Worm (Caenorhabditis elegans): ENCODE results near the gene dao-4.
A peak's percentile ranks its signal among the peaks of the same experiment; 100 is the strongest.

dao-4 gene

DNA sequence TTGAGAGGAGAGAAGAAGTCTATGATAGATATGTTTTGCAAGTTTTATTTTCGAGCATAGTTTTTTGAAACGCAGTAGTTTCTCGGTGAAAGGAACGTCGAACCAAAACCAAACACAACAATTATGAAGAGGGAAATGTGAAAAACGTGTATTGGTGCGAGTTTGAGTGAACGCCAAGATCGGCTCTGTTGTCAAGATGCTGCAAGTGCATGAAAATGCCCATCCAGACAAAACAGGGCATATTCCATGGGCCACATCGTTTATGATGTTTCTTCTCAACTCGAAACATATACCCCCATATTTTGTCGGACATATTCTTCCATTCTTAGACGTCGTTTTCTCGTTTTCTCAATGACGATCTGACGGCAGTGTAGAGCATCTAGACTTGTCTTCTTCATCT, 47.9 kb downstream of the dao-4 start:
- TF ChIP-seq ceh-6 (GFP tag; optimal IDR thresholded peaks at IDR 0.05) (no peak), Y22D7AL.16 (tag; optimal IDR thresholded peaks at IDR 0.05) (no peak), pqm-1 (tag; optimal IDR thresholded peaks at IDR 0.05) (no peak), syd-9 (tag; optimal IDR thresholded peaks at IDR 0.05) (no peak), unc-42 (tag; optimal IDR thresholded peaks at IDR 0.05) (no peak), nhr-11 (tag; optimal IDR thresholded peaks at IDR 0.05) (no peak), K02D7.2 (tag; optimal IDR thresholded peaks at IDR 0.05) (no peak), hlh-8 (tag; optimal IDR thresholded peaks at IDR 0.05) (no peak), F13H6.1 (tag; optimal IDR thresholded peaks at IDR 0.05) (no peak), hlh-13 (GFP tag; optimal IDR thresholded peaks at IDR 0.05) (no peak), pat-9 (tag; optimal IDR thresholded peaks at IDR 0.05) (no peak), C38D4.7 (GFP tag; optimal IDR thresholded peaks at IDR 0.05) (no peak), eyg-1 (tag; optimal IDR thresholded peaks at IDR 0.05) (no peak), ceh-45 (GFP tag; IDR thresholded peaks at IDR 0.05) (no peak), sox-4 (tag; optimal IDR thresholded peaks at IDR 0.05) (no peak), ceh-19 (GFP tag; optimal IDR thresholded peaks at IDR 0.05) (no peak), K09A11.1 (tag; optimal IDR thresholded peaks at IDR 0.05; ENCODE audit: insufficient read depth) (no peak), unc-3 (GFP tag; conservative IDR thresholded peaks at IDR 0.05) (no peak), unc-3 (tag; optimal IDR thresholded peaks at IDR 0.05) (no peak), zip-5 (tag; optimal IDR thresholded peaks at IDR 0.05) (no peak), dmd-4 (tag; optimal IDR thresholded peaks at IDR 0.05; ENCODE audit: borderline replicate concordance) (no peak)

DNA sequence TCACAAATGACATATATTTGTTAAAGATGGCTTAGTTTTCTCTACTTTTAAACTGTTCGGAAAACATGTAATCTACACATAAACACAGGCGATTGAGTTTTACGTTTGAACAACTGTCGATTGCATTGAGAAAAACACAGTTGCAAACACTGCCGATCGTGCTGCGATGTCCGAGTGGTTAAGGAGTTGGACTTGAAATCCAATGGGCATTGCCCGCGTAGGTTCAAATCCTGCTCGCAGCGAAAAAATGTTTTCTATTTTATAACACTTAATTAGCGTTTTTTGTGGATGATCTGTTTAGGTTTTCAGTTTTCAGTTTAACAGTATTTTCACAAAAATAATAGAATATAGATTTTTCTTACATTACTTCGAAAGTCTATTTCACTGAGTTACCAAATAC, 49.2 kb downstream of the dao-4 start:
- TF ChIP-seq nfya-1 (tag; optimal IDR thresholded peaks at IDR 0.05) (no peak), hlh-8 (tag; optimal IDR thresholded peaks at IDR 0.05) (no peak), fax-1 (tag; optimal IDR thresholded peaks at IDR 0.05) (no peak), dve-1 (tag; optimal IDR thresholded peaks at IDR 0.05) (peak; percentile 30), ceh-48 (tag; optimal IDR thresholded peaks at IDR 0.05) (no peak)
